Worm (Caenorhabditis elegans): ENCODE measurements around the gene F58B4.5.

The F58B4.5 gene

DNA sequence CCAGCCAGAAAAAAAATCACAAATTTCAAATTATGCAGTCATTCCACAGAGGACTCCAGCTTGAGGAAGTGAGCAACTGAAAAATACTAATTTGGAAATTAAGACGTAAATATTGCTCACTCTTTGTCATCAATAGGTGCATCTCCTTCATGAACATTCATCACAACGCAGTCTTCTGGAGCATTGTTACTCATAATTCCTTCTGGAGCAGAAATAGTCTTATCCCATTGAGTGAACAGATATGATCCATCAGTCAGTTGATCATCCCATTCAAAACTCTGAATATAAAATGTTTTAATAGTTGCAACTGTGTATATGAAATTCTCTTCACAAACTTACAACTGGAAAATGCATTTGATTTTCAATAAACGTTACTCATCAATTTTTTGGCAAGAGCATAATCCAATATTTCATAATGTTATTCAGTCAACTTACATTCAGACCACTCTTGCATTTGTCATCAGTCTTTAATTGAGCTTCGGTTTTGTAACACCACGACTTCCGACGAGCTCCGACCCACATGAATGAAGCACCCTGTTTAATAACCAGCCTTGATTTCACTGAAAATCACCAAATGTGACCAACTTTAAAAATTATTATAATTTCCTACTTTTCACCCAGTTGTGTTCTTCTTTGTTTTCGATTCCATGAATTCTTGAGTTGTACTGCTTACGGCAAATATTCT, 21.1 kb downstream of the F58B4.5 start:
- no peak for TF ChIP-seq ham-2 (GFP tag; optimal IDR thresholded peaks at IDR 0.05)
- TF ChIP-seq zip-8 (tag; optimal IDR thresholded peaks at IDR 0.05): no peak
- no peak for TF ChIP-seq nhr-28 (tag; optimal IDR thresholded peaks at IDR 0.05)
- no peak for TF ChIP-seq nhr-76 (tag; optimal IDR thresholded peaks at IDR 0.05)
- no peak for TF ChIP-seq sptf-1 (tag; optimal IDR thresholded peaks at IDR 0.05)
- TF ChIP-seq ceh-83 (GFP tag; optimal IDR thresholded peaks at IDR 0.05): no peak
- no peak for TF ChIP-seq pha-4 (tag; optimal IDR thresholded peaks at IDR 0.05)

DNA sequence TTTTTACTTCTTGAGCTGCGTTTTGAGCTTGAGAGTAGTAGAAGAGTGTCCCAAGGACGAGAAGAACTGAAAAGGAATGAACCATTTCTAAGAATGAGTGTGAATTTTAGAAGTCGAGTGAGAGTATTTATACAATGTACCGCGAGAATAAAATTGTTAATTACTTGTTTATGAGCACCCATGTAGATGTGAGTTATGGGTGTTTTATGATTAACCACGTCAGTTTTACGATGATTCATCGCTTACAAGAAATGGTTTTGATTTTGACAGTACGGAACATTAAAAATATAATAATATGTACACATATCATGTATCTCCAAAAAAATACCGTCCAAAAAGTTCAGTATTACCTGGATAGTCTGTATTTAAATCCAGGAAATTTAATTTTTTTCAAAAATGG, 21.8 kb downstream of the F58B4.5 start, which contains the start of gene clec-221:
Gene clec-221 (minus strand): TSS at position 101 of the 400 bp plus-strand sequence.
- TF ChIP-seq nhr-28 (tag; optimal IDR thresholded peaks at IDR 0.05) (no peak), drap-1 (GFP tag; optimal IDR thresholded peaks at IDR 0.05) (no peak), snpc-4 (tag; optimal IDR thresholded peaks at IDR 0.05) (no peak), nhr-76 (tag; optimal IDR thresholded peaks at IDR 0.05) (no peak), hlh-1 (tag; optimal IDR thresholded peaks at IDR 0.05) (no peak), unc-120 (tag; optimal IDR thresholded peaks at IDR 0.05; ENCODE audit: poor library complexity, severe bottlenecking) (no peak), bed-3 (GFP tag; optimal IDR thresholded peaks at IDR 0.05) (no peak), ces-1 (GFP tag; optimal IDR thresholded peaks at IDR 0.05) (no peak), M03D4.4 (tag; optimal IDR thresholded peaks at IDR 0.05) (no peak), sptf-1 (tag; optimal IDR thresholded peaks at IDR 0.05) (no peak), pha-4 (tag; optimal IDR thresholded peaks at IDR 0.05) (no peak), blmp-1 (tag; optimal IDR thresholded peaks at IDR 0.05) (no peak), lsy-2 (tag; optimal IDR thresholded peaks at IDR 0.05) (no peak), flh-1 (GFP tag; optimal IDR thresholded peaks at IDR 0.05) (no peak), mep-1 (tag; optimal IDR thresholded peaks at IDR 0.05) (no peak), ceh-39 (tag; optimal IDR thresholded peaks at IDR 0.05) (no peak), zip-8 (tag; optimal IDR thresholded peaks at IDR 0.05) (no peak), nhr-12 (tag; optimal IDR thresholded peaks at IDR 0.05) (no peak), mab-5 (tag; optimal IDR thresholded peaks at IDR 0.05) (no peak)

DNA sequence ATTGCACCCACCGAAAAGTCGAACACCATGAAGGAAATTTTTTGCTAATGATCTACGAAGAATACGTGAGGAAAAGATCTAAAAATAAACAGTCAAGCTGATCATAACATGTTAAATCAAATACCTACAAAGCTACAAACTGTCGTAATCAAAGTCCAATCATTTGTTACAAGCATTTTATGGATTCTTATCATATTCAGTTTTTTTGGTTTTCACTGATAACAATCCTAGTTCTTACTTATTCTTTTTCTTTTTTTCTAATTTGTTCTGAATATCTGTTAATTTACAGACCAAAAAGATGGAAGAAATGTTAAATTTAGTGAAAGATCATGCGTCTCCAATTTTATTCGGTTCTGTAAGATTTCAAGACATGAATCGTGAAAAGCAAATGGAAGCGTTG, 22.3 kb downstream of the F58B4.5 start, which contains the start of gene F17C11.6:
Gene F17C11.6 (plus strand): TSS at position 290 of the 400 bp plus-strand sequence.
- no peak for TF ChIP-seq nhr-76 (tag; optimal IDR thresholded peaks at IDR 0.05)
- no peak for TF ChIP-seq unc-62 (GFP tag; optimal IDR thresholded peaks at IDR 0.05)
- no peak for TF ChIP-seq M03D4.4 (tag; optimal IDR thresholded peaks at IDR 0.05)
- no peak for TF ChIP-seq drap-1 (GFP tag; optimal IDR thresholded peaks at IDR 0.05)

DNA sequence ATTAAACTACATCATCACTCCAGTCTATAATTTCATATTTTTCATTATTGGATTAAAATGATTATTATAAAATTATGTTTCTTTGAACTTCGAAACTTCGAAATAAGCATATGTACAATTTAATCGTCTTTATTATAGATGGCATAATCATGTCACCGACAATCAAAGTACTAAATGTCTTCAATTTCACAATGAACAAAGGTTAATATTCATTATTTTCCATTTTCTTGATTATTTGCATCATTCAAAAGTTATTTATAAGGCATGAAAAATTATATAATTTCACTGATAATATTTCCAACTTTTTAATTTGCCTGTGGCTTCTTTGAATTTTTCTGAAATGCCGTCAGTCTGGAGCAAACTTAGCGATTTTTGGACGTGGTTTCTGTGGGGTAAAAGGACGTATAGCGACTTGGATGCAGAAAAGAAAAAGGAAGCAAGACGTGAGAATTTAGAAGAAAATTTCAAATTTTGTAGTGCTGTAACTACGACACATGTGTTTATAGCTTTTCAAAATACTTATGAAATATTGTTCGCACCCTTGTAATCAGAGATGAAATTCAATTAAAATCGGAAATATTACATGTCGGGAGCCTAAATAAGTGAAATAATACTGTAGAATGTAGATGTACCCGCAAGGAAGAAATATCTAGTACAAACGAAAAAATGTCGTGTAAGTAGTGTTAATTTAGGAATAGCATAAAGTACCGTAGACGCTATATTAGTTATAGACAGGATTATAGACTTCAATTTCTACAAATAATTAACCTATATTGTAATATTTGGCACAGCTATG, 23.4 kb downstream of the F58B4.5 start, which contains the start of gene F17C11.13:
Gene F17C11.13 (plus strand): TSS at position 243 of the 796 bp plus-strand sequence.
- TF ChIP-seq hlh-1 (tag; optimal IDR thresholded peaks at IDR 0.05) (no peak), mep-1 (tag; optimal IDR thresholded peaks at IDR 0.05) (no peak), pha-4 (tag; optimal IDR thresholded peaks at IDR 0.05) (no peak), lin-13 (tag; optimal IDR thresholded peaks at IDR 0.05) (no peak), ces-1 (GFP tag; optimal IDR thresholded peaks at IDR 0.05) (no peak), mls-2 (tag; optimal IDR thresholded peaks at IDR 0.05) (no peak), sem-2 (GFP tag; optimal IDR thresholded peaks at IDR 0.05) (no peak), ztf-11 (tag; optimal IDR thresholded peaks at IDR 0.05) (no peak), sptf-1 (tag; optimal IDR thresholded peaks at IDR 0.05) (no peak), bed-3 (GFP tag; optimal IDR thresholded peaks at IDR 0.05) (no peak), unc-39 (tag; optimal IDR thresholded peaks at IDR 0.05) (no peak), nhr-12 (tag; optimal IDR thresholded peaks at IDR 0.05) (no peak), elt-1 (tag; optimal IDR thresholded peaks at IDR 0.05; ENCODE audit: borderline replicate concordance, insufficient read depth) (no peak), unc-62 (GFP tag; optimal IDR thresholded peaks at IDR 0.05) (no peak), snpc-4 (tag; optimal IDR thresholded peaks at IDR 0.05) (no peak), ceh-39 (tag; optimal IDR thresholded peaks at IDR 0.05) (no peak)

DNA sequence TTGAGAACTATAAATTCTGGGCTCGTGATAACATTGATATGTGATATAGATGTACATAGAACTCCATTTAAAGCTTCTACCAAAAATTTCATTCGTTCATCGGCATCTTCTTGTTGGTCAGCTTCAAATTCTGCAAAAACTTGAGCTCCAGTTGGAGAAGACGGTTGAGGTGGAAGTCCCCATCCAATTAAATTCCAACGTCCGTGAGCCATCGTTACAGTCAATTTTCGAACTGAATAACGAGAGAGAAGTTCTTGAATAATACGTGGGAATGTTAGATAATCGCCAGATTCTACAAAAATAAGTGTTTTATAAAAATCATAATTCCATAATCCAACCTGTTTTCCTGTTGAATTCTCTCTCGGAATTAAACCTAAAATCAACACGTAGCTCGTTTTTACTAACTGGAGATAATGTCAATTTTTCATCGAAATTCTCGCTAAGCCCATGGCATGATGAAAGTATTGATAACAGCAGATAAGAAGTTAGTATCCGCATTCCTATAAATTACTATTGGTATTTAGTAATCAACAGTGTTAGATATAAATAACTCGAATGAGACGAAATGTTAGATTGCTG, 25.9 kb downstream of the F58B4.5 start, which contains the start of gene pigt-1:
Gene pigt-1 (minus strand): TSS at position 500 of the 579 bp plus-strand sequence.
- TF ChIP-seq mls-2 (tag; optimal IDR thresholded peaks at IDR 0.05): no peak
- no peak for TF ChIP-seq elt-1 (tag; optimal IDR thresholded peaks at IDR 0.05; ENCODE audit: borderline replicate concordance, insufficient read depth)
- no peak for TF ChIP-seq ceh-83 (GFP tag; optimal IDR thresholded peaks at IDR 0.05)
- TF ChIP-seq lin-32 (GFP tag; optimal IDR thresholded peaks at IDR 0.05): no peak
- TF ChIP-seq ham-2 (GFP tag; optimal IDR thresholded peaks at IDR 0.05): no peak
- TF ChIP-seq mep-1 (tag; optimal IDR thresholded peaks at IDR 0.05): no peak
- TF ChIP-seq flh-1 (GFP tag; optimal IDR thresholded peaks at IDR 0.05): no peak
- no peak for TF ChIP-seq elt-3 (tag; optimal IDR thresholded peaks at IDR 0.05)
- no peak for TF ChIP-seq ceh-43 (GFP tag; optimal IDR thresholded peaks at IDR 0.05)
- no peak for TF ChIP-seq cnd-1 (tag; optimal IDR thresholded peaks at IDR 0.05)
- no peak for TF ChIP-seq unc-39 (tag; optimal IDR thresholded peaks at IDR 0.05)
- TF ChIP-seq sem-2 (GFP tag; optimal IDR thresholded peaks at IDR 0.05): no peak

Measured in whole organism, mixed stage, embryonic.